Worm (Caenorhabditis elegans) whole organism, L2 larva: ENCODE data around the gene F07F6.1.

ENCODE experiments used
- alr-1 ChIP-seq: fragments of 150-350 bp; optimal IDR thresholded peaks from 2 replicates; lab custom pipeline; 2014; ENCODE audit warnings: missing biosample characterization, missing genetic modification characterization
- ceh-16 ChIP-seq: fragments of 150-350 bp; optimal IDR thresholded peaks from 2 replicates; lab custom pipeline; 2014; ENCODE audit warnings: missing biosample characterization, missing genetic modification characterization
- crh-2 ChIP-seq: sonication (generic microtip); optimal IDR thresholded peaks from 2 replicates; lab custom pipeline; 2017; ENCODE audit warnings: missing biosample characterization, missing genetic modification characterization
- fos-1 ChIP-seq: fragments of 150-350 bp; optimal IDR thresholded peaks from 2 replicates; lab custom pipeline; 2014; ENCODE audit warnings: missing biosample characterization, missing genetic modification characterization
- gmeb-1 ChIP-seq: fragments of 150-350 bp; optimal IDR thresholded peaks from 2 replicates; lab custom pipeline; 2014; ENCODE audit warnings: missing biosample characterization, missing genetic modification characterization
- nhr-237 ChIP-seq: fragments of 150-350 bp; optimal IDR thresholded peaks from 2 replicates; lab custom pipeline; 2014; ENCODE audit warnings: missing biosample characterization, missing genetic modification characterization

DNA sequence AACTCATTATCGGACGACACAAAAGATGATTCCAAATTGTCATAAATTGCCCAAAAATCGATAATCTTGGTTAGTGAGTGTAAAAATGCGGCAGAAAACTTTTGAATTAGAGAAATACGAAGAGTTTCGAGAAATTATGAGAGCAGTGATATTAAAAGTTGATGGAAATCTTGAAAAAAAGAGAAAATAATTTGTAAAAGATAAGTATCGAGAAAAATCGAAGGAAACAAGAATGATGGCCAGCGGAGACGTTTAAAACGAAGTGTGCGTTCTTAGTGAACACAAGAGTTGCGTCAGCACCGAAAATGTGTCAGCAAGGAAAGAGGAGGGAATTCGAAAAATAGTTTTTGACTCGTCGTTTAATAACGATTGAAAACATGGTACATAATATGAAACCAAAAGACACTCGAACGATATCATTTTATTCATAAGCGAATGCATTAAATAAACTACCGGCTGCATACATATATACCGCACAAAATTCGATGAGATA is 47.8 kb upstream of the F07F6.1 start, which contains the start of gene ndx-6:
- no peak for TF ChIP-seq alr-1
- no peak for TF ChIP-seq nhr-237 (tag; lab: Kevin White, UChicago)
- TF ChIP-seq ceh-16 (tag; lab: Kevin White, UChicago): peak; percentile 68
- TF ChIP-seq fos-1 (tag; lab: Kevin White, UChicago): peak; percentile 85
- peak; percentile 98 for TF ChIP-seq gmeb-1 (tag; lab: Kevin White, UChicago)
- TF ChIP-seq crh-2 (tag; lab: Kevin White, UChicago): peak; percentile 90
